Fruit fly (Drosophila melanogaster) whole organism, embryonic: ENCODE measurements around the gene LysRS.

Experiments
- ATbp ChIP-seq: fragments of 200-800 bp; sonication (Bioruptor generic); optimal IDR thresholded peaks from 2 replicates; lab custom pipeline; 2017; ENCODE audit warnings: missing biosample characterization, mild to moderate bottlenecking, missing genetic modification characterization, missing genetic modification reagents
- Atf-2 ChIP-seq: fragments of 200-800 bp; sonication (Bioruptor generic); optimal IDR thresholded peaks from 2 replicates; lab custom pipeline; 2016; ENCODE audit warnings: missing biosample characterization, missing genetic modification characterization
- CG11695 ChIP-seq: fragments of 200-800 bp; sonication (Bioruptor generic); IDR thresholded peaks from 3 replicates; pipeline ENCODE4 v1.3.6; 2022; ENCODE audit warnings: missing biosample characterization, missing genetic modification characterization
- CG12219 ChIP-seq: fragments of 200-800 bp; sonication (Bioruptor generic); optimal IDR thresholded peaks from 3 replicates; lab custom pipeline; 2018; ENCODE audit warnings: missing biosample characterization, mild to moderate bottlenecking, missing genetic modification characterization
- CG13287 ChIP-seq: fragments of 200-800 bp; sonication (Bioruptor generic); IDR thresholded peaks from 2 replicates; pipeline ENCODE4 v1.3.6; 2022; ENCODE audit warnings: missing biosample characterization, missing genetic modification characterization; ENCODE audit not compliant: partially characterized antibody
- CG15696 ChIP-seq: fragments of 200-800 bp; sonication (Bioruptor generic); optimal IDR thresholded peaks from 2 replicates; lab custom pipeline; 2019; ENCODE audit warnings: missing biosample characterization, mild to moderate bottlenecking, missing genetic modification characterization, moderate library complexity
- CG16779 ChIP-seq: fragments of 200-800 bp; sonication (Bioruptor generic); IDR thresholded peaks from 2 replicates; pipeline ENCODE4 v1.3.6; 2022; ENCODE audit warnings: missing biosample characterization, missing genetic modification characterization
- CG17385 ChIP-seq: fragments of 200-800 bp; sonication (Bioruptor generic); optimal IDR thresholded peaks from 3 replicates; lab custom pipeline; 2018; ENCODE audit warnings: missing biosample characterization, mild to moderate bottlenecking, missing genetic modification characterization
- CG1832 ChIP-seq: fragments of 200-800 bp; sonication (Bioruptor generic); optimal IDR thresholded peaks from 2 replicates; lab custom pipeline; 2017; ENCODE audit warnings: missing biosample characterization, mild to moderate bottlenecking, missing genetic modification characterization, inconsistent platforms
- CG2202 ChIP-seq: fragments of 200-800 bp; sonication (Bioruptor generic); optimal IDR thresholded peaks from 2 replicates; lab custom pipeline; 2018; ENCODE audit warnings: missing biosample characterization, mild to moderate bottlenecking, missing genetic modification characterization
- CG30020 ChIP-seq: fragments of 200-800 bp; optimal IDR thresholded peaks from 2 replicates; lab custom pipeline; 2019; ENCODE audit warnings: missing biosample characterization, mild to moderate bottlenecking, missing genetic modification characterization, moderate library complexity
- CG30431 ChIP-seq: fragments of 200-800 bp; sonication (Bioruptor generic); optimal IDR thresholded peaks from 2 replicates; lab custom pipeline; 2017; ENCODE audit warnings: missing biosample characterization, missing genetic modification characterization
- CG31365 ChIP-seq: fragments of 200-800 bp; sonication (Bioruptor generic); optimal IDR thresholded peaks from 2 replicates; lab custom pipeline; 2018; ENCODE audit warnings: missing biosample characterization, mild to moderate bottlenecking, missing genetic modification characterization
- CG31441 ChIP-seq: fragments of 200-800 bp; sonication (Bioruptor generic); IDR thresholded peaks from 2 replicates; pipeline ENCODE4 v1.3.6; 2022; ENCODE audit warnings: missing biosample characterization, missing genetic modification characterization
- CG32772 ChIP-seq: fragments of 200-800 bp; sonication (Bioruptor generic); IDR thresholded peaks from 2 replicates; pipeline ENCODE4 v1.3.6; 2022; ENCODE audit warnings: missing biosample characterization, missing genetic modification characterization
- CG3726 ChIP-seq: fragments of 200-800 bp; sonication (Bioruptor generic); IDR thresholded peaks from 3 replicates; pipeline ENCODE4, ENCODE4 v1.3.6; 2022; ENCODE audit warnings: missing biosample characterization, missing genetic modification characterization
- CG5180 ChIP-seq: fragments of 200-800 bp; sonication (Bioruptor generic); optimal IDR thresholded peaks from 3 replicates; lab custom pipeline; 2017; ENCODE audit warnings: missing biosample characterization, missing genetic modification characterization, mild to moderate bottlenecking, moderate library complexity, missing genetic modification reagents
- CG7928 ChIP-seq: fragments of 200-800 bp; sonication (Bioruptor generic); optimal IDR thresholded peaks from 2 replicates; lab custom pipeline; 2017; ENCODE audit warnings: missing biosample characterization, mild to moderate bottlenecking, missing genetic modification characterization
- CG8359 ChIP-seq: fragments of 200-800 bp; sonication (Bioruptor generic); optimal IDR thresholded peaks from 2 replicates; lab custom pipeline; 2017; ENCODE audit warnings: missing biosample characterization, mild to moderate bottlenecking, missing genetic modification characterization, borderline replicate concordance
- CG9215 ChIP-seq: fragments of 200-800 bp; sonication (Bioruptor generic); IDR thresholded peaks from 2 replicates; pipeline ENCODE4 v1.3.6; 2022; ENCODE audit warnings: missing biosample characterization, missing genetic modification characterization
- HHEX ChIP-seq: fragments of 200-800 bp; sonication (Bioruptor generic); optimal IDR thresholded peaks from 3 replicates; lab custom pipeline; 2017; ENCODE audit warnings: missing biosample characterization, mild to moderate bottlenecking, missing genetic modification characterization, missing genetic modification reagents
- HLHmδ ChIP-seq: fragments of 200-800 bp; sonication (Bioruptor generic); optimal IDR thresholded peaks from 2 replicates; lab custom pipeline; 2018; ENCODE audit warnings: missing biosample characterization, mild to moderate bottlenecking, missing genetic modification characterization, moderate library complexity
- Hey ChIP-seq: fragments of 200-800 bp; sonication (Bioruptor generic); optimal IDR thresholded peaks from 3 replicates; lab custom pipeline; 2018; ENCODE audit warnings: missing biosample characterization, mild to moderate bottlenecking, missing genetic modification characterization
- Max ChIP-seq: fragments of 200-800 bp; sonication (Bioruptor generic); optimal IDR thresholded peaks from 2 replicates; lab custom pipeline; 2016; ENCODE audit warnings: missing biosample characterization, mild to moderate bottlenecking, missing genetic modification characterization
- Meics ChIP-seq: fragments of 200-800 bp; sonication (Bioruptor generic); optimal IDR thresholded peaks from 2 replicates; lab custom pipeline; 2017; ENCODE audit warnings: missing biosample characterization, mild to moderate bottlenecking, missing genetic modification characterization
- NC2β ChIP-seq: fragments of 200-800 bp; sonication (Bioruptor generic); optimal IDR thresholded peaks from 2 replicates; lab custom pipeline; 2016; ENCODE audit warnings: missing biosample characterization, missing genetic modification characterization
- Poxn ChIP-seq: fragments of 200-800 bp; sonication (Bioruptor generic); IDR thresholded peaks from 2 replicates; pipeline ENCODE4 v1.3.6; 2022; ENCODE audit warnings: missing biosample characterization, missing genetic modification characterization
- Sry-β ChIP-seq: fragments of 200-800 bp; sonication (Bioruptor generic); optimal IDR thresholded peaks from 2 replicates; lab custom pipeline; 2018; ENCODE audit warnings: missing biosample characterization, mild to moderate bottlenecking, missing genetic modification characterization, moderate library complexity
- Tbp ChIP-seq: fragments of >200 bp; optimal IDR thresholded peaks from 2 replicates; lab custom pipeline; 2018; ENCODE audit warnings: missing biosample characterization, missing genetic modification characterization
- Xrp1 ChIP-seq: fragments of 200-800 bp; sonication (Bioruptor generic); IDR thresholded peaks from 2 replicates; pipeline ENCODE4 v1.3.6; 2022; ENCODE audit warnings: missing biosample characterization, missing genetic modification characterization
- abd-A ChIP-seq: fragments of 200-800 bp; sonication (Bioruptor generic); optimal IDR thresholded peaks from 3 replicates; lab custom pipeline; 2019; ENCODE audit warnings: missing biosample characterization, mild to moderate bottlenecking, missing genetic modification characterization, moderate library complexity
- ara ChIP-seq: fragments of 200-800 bp; sonication (Bioruptor generic); IDR thresholded peaks from 2 replicates; pipeline ENCODE4 v1.3.6; 2022; ENCODE audit warnings: missing biosample characterization, missing genetic modification characterization
- bsh ChIP-seq, 2 experiments: fragments of 200-800 bp; sonication (Bioruptor generic); optimal IDR thresholded peaks; 2 replicates each; lab custom pipeline; 2017 to 2018; ENCODE audit warnings: mild to moderate bottlenecking in 2 of 2, missing biosample characterization in 2 of 2, missing genetic modification characterization in 2 of 2, moderate library complexity in 1 of 2
- cg ChIP-seq: fragments of 200-800 bp; sonication (Bioruptor generic); optimal IDR thresholded peaks from 3 replicates; lab custom pipeline; 2019; ENCODE audit warnings: missing biosample characterization, mild to moderate bottlenecking, missing genetic modification characterization, moderate library complexity
- crol ChIP-seq: fragments of 200-800 bp; sonication (Bioruptor generic); IDR thresholded peaks from 2 replicates; pipeline ENCODE4 v1.3.6; 2022; ENCODE audit warnings: missing biosample characterization, missing genetic modification characterization
- cwo ChIP-seq: fragments of 200-800 bp; sonication (Bioruptor generic); optimal IDR thresholded peaks from 3 replicates; lab custom pipeline; 2017; ENCODE audit warnings: missing biosample characterization, missing genetic modification characterization, mild to moderate bottlenecking, moderate library complexity, missing genetic modification reagents
- gcm ChIP-seq: fragments of 200-800 bp; sonication (Bioruptor generic); optimal IDR thresholded peaks from 2 replicates; lab custom pipeline; 2019; ENCODE audit warnings: missing biosample characterization, mild to moderate bottlenecking, missing genetic modification characterization, moderate library complexity
- gem ChIP-seq: fragments of 200-800 bp; sonication (Bioruptor generic); optimal IDR thresholded peaks from 2 replicates; lab custom pipeline; 2019; ENCODE audit warnings: missing biosample characterization, mild to moderate bottlenecking, missing genetic modification characterization, moderate library complexity
- grn ChIP-seq: fragments of 200-800 bp; sonication (Bioruptor generic); optimal IDR thresholded peaks from 3 replicates; lab custom pipeline; 2017; ENCODE audit warnings: missing biosample characterization, missing genetic modification characterization
- gsb-n ChIP-seq: fragments of 200-800 bp; sonication (Bioruptor generic); optimal IDR thresholded peaks from 3 replicates; lab custom pipeline; 2018; ENCODE audit warnings: missing biosample characterization, mild to moderate bottlenecking, missing genetic modification characterization
- h ChIP-seq: fragments of >200 bp; optimal IDR thresholded peaks from 2 replicates; lab custom pipeline; 2017
- her ChIP-seq: fragments of 200-800 bp; sonication (Bioruptor generic); optimal IDR thresholded peaks from 2 replicates; lab custom pipeline; 2016; ENCODE audit warnings: missing biosample characterization, missing genetic modification characterization
- p53 ChIP-seq: fragments of 200-800 bp; sonication (Bioruptor generic); optimal IDR thresholded peaks from 2 replicates; lab custom pipeline; 2016; ENCODE audit warnings: missing biosample characterization, missing genetic modification characterization
- pfk ChIP-seq: fragments of 200-800 bp; sonication (Bioruptor generic); optimal IDR thresholded peaks from 2 replicates; lab custom pipeline; 2018; ENCODE audit warnings: missing biosample characterization, mild to moderate bottlenecking, missing genetic modification characterization, moderate library complexity
- prd ChIP-seq, 3 experiments: fragments of >200 bp in 2 of 3; fragments of 200-800 bp in 1 of 3; sonication (Bioruptor generic) in 1 of 3; optimal IDR thresholded peaks in 2 of 3; IDR thresholded peaks in 1 of 3; 2 replicates in 2 of 3; 3 replicates in 1 of 3; pipeline versions ENCODE4 v1.3.6 to Lab custom; 2017 to 2022; ENCODE audit warnings: missing biosample characterization in 1 of 3, missing genetic modification characterization in 1 of 3
- wor ChIP-seq: fragments of 200-800 bp; sonication (Bioruptor generic); IDR thresholded peaks from 2 replicates; pipeline ENCODE4 v1.3.6; 2022; ENCODE audit warnings: missing biosample characterization, missing genetic modification characterization
- zen2 ChIP-seq: fragments of 200-800 bp; sonication (Bioruptor generic); IDR thresholded peaks from 3 replicates; pipeline ENCODE4 v1.3.6; 2022; ENCODE audit warnings: missing biosample characterization, missing genetic modification characterization; ENCODE audit not compliant: partially characterized antibody

The LysRS gene

DNA sequence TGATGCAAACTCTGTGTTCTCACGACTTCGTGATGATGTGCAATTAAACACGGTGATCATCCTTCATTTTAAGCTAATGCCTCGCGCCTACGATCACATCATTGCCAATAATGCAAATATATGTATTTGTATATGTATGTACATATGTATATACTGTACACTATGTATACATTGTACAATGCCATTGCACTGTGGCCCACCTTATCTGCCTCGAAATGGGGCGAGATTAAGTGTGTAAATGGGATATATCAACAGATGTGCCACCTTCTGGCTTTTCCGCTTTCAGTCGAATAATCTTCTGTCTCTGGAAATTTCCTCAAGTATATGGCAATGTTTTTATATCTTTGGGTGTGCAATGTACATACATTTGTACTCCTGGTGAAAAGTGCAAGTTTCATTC, 36.1 kb upstream of the LysRS start (continued):
- peak; percentile 66 for TF ChIP-seq ATbp (GFP tag; lab: Kevin White, UChicago)
- TF ChIP-seq, all 482 proteins: peak for 21

DNA sequence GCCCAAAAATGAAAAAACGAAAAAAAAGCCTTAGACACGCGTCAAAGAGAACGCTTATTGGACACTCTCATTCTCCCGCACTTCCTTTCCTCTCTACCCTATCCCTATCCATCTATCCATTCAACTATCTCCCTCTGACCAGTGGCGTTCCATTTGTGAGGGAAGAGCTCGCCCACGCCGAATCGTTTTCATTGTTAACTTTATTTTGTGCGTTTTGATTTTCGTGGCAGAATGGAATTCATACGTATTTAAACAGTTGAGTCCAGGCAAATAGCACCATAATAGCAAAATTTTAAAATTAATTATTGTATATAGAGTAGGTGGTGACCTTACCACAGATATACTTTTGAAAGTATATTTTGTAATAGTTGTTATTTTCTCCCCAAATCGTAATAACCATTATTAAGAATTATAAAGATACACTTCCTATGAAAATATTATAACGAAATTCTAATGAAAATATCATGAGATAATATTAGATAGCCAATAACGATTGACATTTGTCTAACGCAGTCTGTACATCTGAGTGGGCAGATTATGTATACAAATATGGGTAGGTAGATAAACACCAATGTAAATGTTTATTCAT, 32.6 kb upstream of the LysRS start:
- TF ChIP-seq h (lab: Kevin White, UChicago) (no peak), prd (optimal IDR thresholded peaks at IDR 0.05; lab: Kevin White, UChicago) (no peak), prd (GFP tag; IDR thresholded peaks at IDR 0.05; lab: Robert Waterston, UW) (peak; percentile 52; the same call in 2 of the 3 replicates), Meics (GFP tag; lab: Kevin White, UChicago) (peak; percentile 86), CG17385 (GFP tag; lab: Kevin White, UChicago) (peak; percentile 63), abd-A (tag; lab: Kevin White, UChicago) (peak; percentile 2), gsb-n (tag; lab: Kevin White, UChicago) (no peak), gcm (peak; percentile 61), cg (GFP tag; lab: Kevin White, UChicago) (no peak), Hey (no peak), CG15696 (tag; lab: Kevin White, UChicago) (peak; percentile 3), CG7928 (GFP tag; lab: Kevin White, UChicago) (peak; percentile 58), pfk (GFP tag; lab: Kevin White, UChicago) (no peak), CG31365 (tag; lab: Kevin White, UChicago) (peak; percentile 12), NC2β (no peak), bsh (GFP tag; optimal IDR thresholded peaks at IDR 0.05; lab: Kevin White, UChicago) (peak in 1 of 2 experiments; percentile 22), CG12219 (GFP tag; lab: Kevin White, UChicago) (peak; percentile 54), Max (GFP tag; lab: Kevin White, UChicago) (peak; percentile 26), crol (GFP tag; lab: Robert Waterston, UW) (peak; percentile 94), gem (tag; lab: Kevin White, UChicago) (peak; percentile 88), Sry-β (no peak), Tbp (GFP tag; lab: Kevin White, UChicago) (no peak), her (no peak), HHEX (GFP tag; lab: Kevin White, UChicago) (peak; percentile 60), Atf-2 (GFP tag; lab: Kevin White, UChicago) (no peak), CG11695 (GFP tag; lab: Robert Waterston, UW) (peak; percentile 77), CG8359 (GFP tag; lab: Kevin White, UChicago) (no peak), zen2 (GFP tag; lab: Robert Waterston, UW) (no peak), Xrp1 (GFP tag; lab: Robert Waterston, UW) (peak; percentile 61; the same call in 1 of the 2 replicates), wor (GFP tag; lab: Robert Waterston, UW) (no peak), CG31441 (GFP tag; lab: Robert Waterston, UW) (peak; percentile 68), ara (GFP tag; lab: Robert Waterston, UW) (no peak), CG1832 (GFP tag; lab: Kevin White, UChicago) (peak; percentile 70), HLHmδ (GFP tag; lab: Kevin White, UChicago) (no peak), CG9215 (GFP tag; lab: Robert Waterston, UW) (peak; percentile 65), CG13287 (GFP tag; lab: Robert Waterston, UW) (peak; percentile 2; the same call in 1 of the 2 replicates), p53 (GFP tag; lab: Kevin White, UChicago) (no peak), cwo (GFP tag; lab: Kevin White, UChicago) (peak; percentile 80), grn (GFP tag; lab: Kevin White, UChicago) (no peak), Poxn (GFP tag; lab: Robert Waterston, UW) (no peak), CG16779 (GFP tag; lab: Robert Waterston, UW) (no peak), CG2202 (tag; lab: Kevin White, UChicago) (no peak), CG3726 (GFP tag; lab: Robert Waterston, UW) (no peak), CG32772 (GFP tag; lab: Robert Waterston, UW) (no peak), CG30431 (no peak), CG5180 (peak; percentile 19), CG30020 (tag; lab: Kevin White, UChicago) (no peak)
